Worm (Caenorhabditis elegans): ENCODE data around the gene acr-7.

acr-7 gene

DNA sequence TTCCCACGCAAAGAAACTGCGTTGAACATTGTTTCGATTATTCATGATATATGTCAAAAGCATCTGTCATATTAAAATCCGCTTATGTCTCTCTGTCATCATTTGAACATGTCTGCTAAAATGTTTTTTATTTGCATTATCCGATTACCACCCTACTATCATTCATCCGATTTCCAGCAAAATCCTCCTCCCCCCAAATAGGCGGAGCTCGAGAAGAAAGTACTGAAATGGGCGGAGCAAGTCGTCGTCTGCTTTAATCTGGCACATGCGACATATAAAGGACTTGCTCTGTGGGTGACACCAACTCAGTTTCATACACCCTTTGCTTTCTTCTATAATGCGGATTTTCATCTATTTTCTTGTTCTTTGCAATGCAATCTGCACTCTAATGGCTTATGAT, 17.5 kb downstream of the acr-7 start, which contains the start of gene T09A5.14 (continued):
- TF ChIP-seq fkh-6 (tag; optimal IDR thresholded peaks at IDR 0.05) (no peak), eyg-1 (tag; optimal IDR thresholded peaks at IDR 0.05) (no peak), sdc-2 (tag; optimal IDR thresholded peaks at IDR 0.05) (no peak)

DNA sequence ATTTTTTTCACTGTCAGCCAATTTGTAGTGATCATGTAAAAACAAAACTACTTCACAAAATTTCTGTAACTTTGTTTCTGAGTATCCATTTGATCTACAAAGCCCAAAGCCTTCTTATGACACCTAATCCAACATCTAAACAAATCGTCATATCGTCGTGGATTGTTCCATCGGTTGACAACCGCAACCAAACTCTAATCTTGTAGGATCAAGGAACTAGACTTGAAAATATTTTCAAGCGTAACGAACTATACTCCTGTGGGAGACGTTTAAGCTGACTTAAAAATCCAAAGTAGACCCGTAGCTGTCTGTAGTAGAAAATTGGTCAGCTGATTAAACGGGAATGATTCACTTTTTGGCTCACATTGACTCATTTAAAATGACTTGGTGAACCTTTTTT, 20.0 kb downstream of the acr-7 start:
- TF ChIP-seq che-1 (tag; optimal IDR thresholded peaks at IDR 0.05) (no peak), ceh-22 (tag; optimal IDR thresholded peaks at IDR 0.05) (no peak), fkh-6 (tag; optimal IDR thresholded peaks at IDR 0.05) (no peak), eyg-1 (tag; optimal IDR thresholded peaks at IDR 0.05) (no peak)

DNA sequence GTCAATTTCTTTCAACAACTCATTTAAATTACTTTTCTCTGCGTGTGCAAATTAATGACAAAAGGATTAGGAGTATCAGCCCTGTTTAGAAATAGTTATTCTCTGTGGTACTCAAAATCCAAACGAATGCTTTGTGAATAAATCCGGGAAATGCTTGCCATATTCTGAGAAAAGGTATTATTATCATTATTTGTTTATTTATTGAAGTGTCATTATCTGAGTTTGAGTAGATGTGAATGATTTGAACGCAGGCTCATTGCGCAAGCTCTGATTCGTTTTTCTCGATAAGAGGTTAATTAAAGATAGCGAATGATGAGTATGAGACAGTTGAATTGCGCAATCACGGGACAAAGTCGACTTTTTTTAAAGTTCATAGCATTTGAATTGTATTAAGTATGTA, 21.7 kb downstream of the acr-7 start:
- TF ChIP-seq elt-2 (tag; optimal IDR thresholded peaks at IDR 0.05): peak; percentile 93
- TF ChIP-seq pros-1 (tag; optimal IDR thresholded peaks at IDR 0.05): no peak

DNA sequence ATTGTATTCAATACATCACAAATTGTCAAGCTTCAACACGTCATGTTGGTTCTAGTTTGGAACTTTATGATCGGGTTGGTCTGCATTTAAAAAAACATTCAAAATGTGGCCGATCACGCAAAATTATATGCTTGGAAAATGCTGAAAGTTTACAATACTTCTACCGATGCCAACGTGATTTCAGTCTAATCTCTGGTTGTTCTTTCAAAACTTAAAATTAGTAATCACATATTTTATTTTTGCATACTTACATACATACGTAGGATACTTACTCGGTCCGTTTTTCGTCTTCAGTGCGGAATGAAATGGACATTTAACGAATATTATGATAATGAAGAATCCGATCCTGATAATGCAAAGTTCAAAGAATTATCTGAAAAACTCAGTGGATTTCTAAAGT, 24.5 kb downstream of the acr-7 start, which contains the start of gene srw-62:
TSS of gene srw-62 (plus strand) at position 301 of the 400 bp plus-strand sequence.
- no peak for TF ChIP-seq fkh-10 (GFP tag; optimal IDR thresholded peaks at IDR 0.05)
- TF ChIP-seq nhr-11 (tag; optimal IDR thresholded peaks at IDR 0.05): no peak
- no peak for TF ChIP-seq unc-3 (GFP tag; conservative IDR thresholded peaks at IDR 0.05)
- TF ChIP-seq unc-3 (tag; optimal IDR thresholded peaks at IDR 0.05): no peak
- no peak for TF ChIP-seq nhr-232 (tag; optimal IDR thresholded peaks at IDR 0.05)
- TF ChIP-seq fkh-6 (tag; optimal IDR thresholded peaks at IDR 0.05): no peak
- no peak for TF ChIP-seq nfya-1 (tag; optimal IDR thresholded peaks at IDR 0.05)
- TF ChIP-seq hlh-8 (tag; optimal IDR thresholded peaks at IDR 0.05): no peak
- TF ChIP-seq unc-42 (tag; optimal IDR thresholded peaks at IDR 0.05): no peak
- TF ChIP-seq pha-4 (tag; optimal IDR thresholded peaks at IDR 0.05): no peak
- no peak for TF ChIP-seq ceh-14 (tag; optimal IDR thresholded peaks at IDR 0.05)
- no peak for TF ChIP-seq npax-4 (tag; optimal IDR thresholded peaks at IDR 0.05)

DNA sequence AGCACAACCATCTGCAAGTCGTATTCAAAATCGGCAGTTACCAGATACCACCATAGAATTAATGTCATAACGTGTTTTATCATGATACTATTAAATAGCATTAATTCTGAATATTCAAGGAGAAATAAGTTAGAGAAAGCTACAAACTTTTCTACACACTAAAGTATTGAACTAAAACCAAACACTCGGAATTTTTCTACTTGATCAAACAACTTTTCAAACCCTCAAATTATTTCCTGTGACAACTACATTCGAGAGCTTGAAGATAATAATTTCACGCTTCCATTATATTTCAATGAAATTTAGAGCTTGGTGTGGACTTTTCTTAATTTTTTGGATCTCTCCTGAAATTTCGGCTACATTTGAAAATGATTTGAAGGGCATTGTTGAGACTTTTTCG, 27.1 kb downstream of the acr-7 start, which contains the start of gene irld-47:
TSS of gene irld-47 (minus strand) at position 101 of the 400 bp plus-strand sequence.
- TF ChIP-seq pag-3 (tag; optimal IDR thresholded peaks at IDR 0.05; ENCODE audit: borderline replicate concordance) (no peak), pqm-1 (tag; optimal IDR thresholded peaks at IDR 0.05) (no peak), ttx-3 (tag; optimal IDR thresholded peaks at IDR 0.05) (no peak), gmeb-2 (tag; optimal IDR thresholded peaks at IDR 0.05) (no peak), hlh-15 (tag; optimal IDR thresholded peaks at IDR 0.05) (no peak)

DNA sequence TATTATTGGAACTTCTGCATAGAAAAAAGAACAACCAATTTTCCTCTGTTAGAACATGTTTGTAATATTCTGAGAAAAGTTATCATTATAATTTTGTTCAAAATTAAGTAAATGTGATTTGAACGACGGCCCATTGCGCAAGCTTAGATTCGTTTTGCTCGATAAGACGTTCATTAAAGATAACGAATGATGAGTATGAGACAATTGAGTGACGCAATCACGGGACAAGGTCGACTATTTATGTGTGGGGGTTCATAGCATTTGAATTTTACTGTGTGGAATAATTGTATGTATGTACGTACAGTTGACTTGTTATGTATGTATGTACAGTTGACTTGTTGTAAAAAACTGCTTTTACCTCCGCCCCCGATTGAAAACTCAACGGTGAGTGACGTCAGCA, 30.2 kb downstream of the acr-7 start:
- TF ChIP-seq nfya-1 (tag; optimal IDR thresholded peaks at IDR 0.05) (no peak), elt-2 (tag; optimal IDR thresholded peaks at IDR 0.05) (peak; percentile 91)

DNA sequence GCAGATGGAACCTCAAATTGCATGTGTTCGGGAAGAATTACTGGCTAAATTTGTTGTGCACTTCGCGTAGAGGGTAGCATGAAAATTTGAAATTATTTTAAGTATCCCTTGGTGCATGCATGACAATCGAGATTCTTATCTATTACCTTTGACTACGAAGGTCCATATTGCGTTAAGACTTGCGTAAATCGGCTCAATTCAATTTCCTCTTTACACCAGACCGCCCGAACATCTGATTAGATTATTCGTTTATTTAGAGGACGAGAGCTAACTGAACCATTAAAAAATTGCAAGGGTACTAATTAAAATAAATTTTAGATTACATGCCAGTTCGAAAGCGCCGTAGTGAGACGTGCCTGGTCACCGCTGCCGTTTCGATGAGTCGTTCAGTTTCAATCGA, 32.0 kb downstream of the acr-7 start:
- peak; percentile 19 for TF ChIP-seq elt-2 (tag; optimal IDR thresholded peaks at IDR 0.05)
- no peak for TF ChIP-seq pha-2 (tag; optimal IDR thresholded peaks at IDR 0.05)
- TF ChIP-seq unc-42 (tag; optimal IDR thresholded peaks at IDR 0.05): peak; percentile 68

DNA sequence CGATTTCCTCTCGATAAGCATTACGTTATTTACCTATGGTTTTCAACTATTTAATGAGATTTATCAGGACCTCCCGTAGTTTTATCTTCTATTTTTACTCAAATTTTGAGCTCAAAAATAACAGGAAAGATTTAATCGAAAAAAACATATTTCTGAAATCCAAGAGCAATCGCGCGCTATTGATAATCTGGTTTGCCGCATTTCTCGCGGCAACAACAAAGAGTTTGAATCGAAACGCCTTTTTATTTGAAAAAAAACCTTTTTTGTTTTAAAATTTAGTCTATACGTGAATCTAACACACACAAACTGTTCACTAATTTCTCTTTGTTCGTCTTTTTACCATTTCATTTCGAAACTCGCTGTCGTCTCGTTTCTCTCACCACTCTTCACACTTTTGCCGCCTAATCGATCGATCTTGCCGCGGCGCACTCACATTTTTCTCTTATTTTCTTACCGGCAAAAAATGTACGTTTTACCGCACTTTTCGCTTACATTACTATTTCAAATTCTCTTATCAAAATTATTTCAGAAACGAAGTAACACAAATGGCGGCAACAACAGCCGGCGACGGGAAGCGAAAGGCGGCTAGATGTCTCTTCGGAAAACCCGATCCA, 33.3 kb downstream of the acr-7 start, which contains the start of gene cki-2:
TSS of gene cki-2 (plus strand) at position 337 of the 614 bp plus-strand sequence.
- no peak for TF ChIP-seq ceh-2 (tag; optimal IDR thresholded peaks at IDR 0.05)
- peak; percentile 38 for TF ChIP-seq unc-42 (tag; optimal IDR thresholded peaks at IDR 0.05)
- no peak for TF ChIP-seq rnt-1 (tag; optimal IDR thresholded peaks at IDR 0.05)

DNA sequence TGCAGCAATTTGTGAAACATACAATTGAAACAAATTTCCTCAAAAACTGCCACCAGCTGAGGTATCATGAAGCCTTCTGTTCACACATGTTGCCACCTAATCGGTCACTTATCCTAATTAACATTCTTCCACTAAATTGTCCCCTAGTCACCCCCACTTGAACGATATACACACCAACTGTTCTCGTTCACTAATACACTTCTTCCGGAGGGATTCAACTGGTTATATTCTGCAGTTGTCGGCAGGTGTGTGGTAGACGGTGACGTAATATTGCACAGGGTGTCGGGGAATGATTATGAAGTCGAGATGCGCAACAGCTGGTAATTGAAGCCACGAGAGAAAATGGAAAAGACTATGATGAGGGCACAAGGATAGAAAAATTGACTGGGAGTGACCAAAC, 34.2 kb downstream of the acr-7 start:
- peak; percentile 15 for TF ChIP-seq unc-55 (GFP tag; optimal IDR thresholded peaks at IDR 0.05)
- TF ChIP-seq ceh-31 (tag; optimal IDR thresholded peaks at IDR 0.05): peak; percentile 23
- no peak for TF ChIP-seq ref-2 (tag; optimal IDR thresholded peaks at IDR 0.05)
